Fruit fly (Drosophila melanogaster) whole organism, embryonic: Measurements from ENCODE around the gene CG11409.

ENCODE experiments used
- CG18619 ChIP-seq: fragments of 200-800 bp; sonication (Bioruptor generic); optimal IDR thresholded peaks from 3 replicates; lab custom pipeline; 2017; ENCODE audit warnings: missing biosample characterization, mild to moderate bottlenecking, missing genetic modification characterization
- CG4404 ChIP-seq: fragments of 200-800 bp; sonication (Bioruptor generic); IDR thresholded peaks from 2 replicates; pipeline ENCODE4 v1.3.6; 2022; ENCODE audit warnings: missing biosample characterization, missing genetic modification characterization
- ato ChIP-seq: fragments of 200-800 bp; sonication (Bioruptor generic); IDR thresholded peaks from 2 replicates; pipeline ENCODE4 v1.3.6; 2022; ENCODE audit warnings: missing biosample characterization, missing genetic modification characterization; ENCODE audit not compliant: partially characterized antibody
- lbe ChIP-seq: fragments of 200-800 bp; sonication (Bioruptor generic); optimal IDR thresholded peaks from 2 replicates; lab custom pipeline; 2016; ENCODE audit warnings: missing biosample characterization, mild to moderate bottlenecking, missing genetic modification characterization

- TF ChIP-seq CG4404 (GFP tag; lab: Robert Waterston, UW) (no peak), ato (GFP tag; lab: Robert Waterston, UW) (no peak), lbe (GFP tag; lab: Kevin White, UChicago) (no peak), CG18619 (GFP tag; lab: Kevin White, UChicago) (no peak)
These were observed 59.0 kb downstream of the CG11409 start for dm6 chrX:1282433-1282832.
